Worm (Caenorhabditis elegans): ENCODE results near the gene M03F4.6.

Gene M03F4.6

ce11 chrX:4982009-4982625 is 13.0 kb upstream of the M03F4.6 start (continued):
- no peak for TF ChIP-seq Y75B8A.6 (GFP tag; IDR thresholded peaks at IDR 0.05)
- TF ChIP-seq daf-19 (GFP tag; conservative IDR thresholded peaks at IDR 0.05) = no peak
- TF ChIP-seq dve-1 (tag; optimal IDR thresholded peaks at IDR 0.05; ENCODE audit: insufficient read depth) = no peak
- TF ChIP-seq daf-12 (tag; optimal IDR thresholded peaks at IDR 0.05) = no peak
- peak; percentile 45 for TF ChIP-seq hmg-1.1 (GFP tag; IDR thresholded peaks at IDR 0.05)
- no peak for TF ChIP-seq daf-16 (GFP tag; optimal IDR thresholded peaks at IDR 0.05)
- no peak for TF ChIP-seq daf-16 (tag; optimal IDR thresholded peaks at IDR 0.05)
- TF ChIP-seq lin-39 (tag; optimal IDR thresholded peaks at IDR 0.05) = no peak
- no peak for TF ChIP-seq F44E2.7 (GFP tag; IDR thresholded peaks at IDR 0.05)
- TF ChIP-seq nhr-6 (tag; optimal IDR thresholded peaks at IDR 0.05) = no peak
- no peak for TF ChIP-seq lin-15B (tag; optimal IDR thresholded peaks at IDR 0.05)
- no peak for TF ChIP-seq nhr-48 (tag; optimal IDR thresholded peaks at IDR 0.05)
- no peak for TF ChIP-seq madf-5 (GFP tag; IDR thresholded peaks at IDR 0.05)
- no peak for TF ChIP-seq Y48G9A.11 (GFP tag; IDR thresholded peaks at IDR 0.05)
- TF ChIP-seq ceh-20 (GFP tag; IDR thresholded peaks at IDR 0.05) = no peak
- TF ChIP-seq zag-1 (tag; optimal IDR thresholded peaks at IDR 0.05) = no peak
- TF ChIP-seq F49E8.2 (tag; optimal IDR thresholded peaks at IDR 0.05; ENCODE audit: borderline replicate concordance) = no peak
- peak; percentile 20 for TF ChIP-seq ceh-28 (tag; optimal IDR thresholded peaks at IDR 0.05)
- TF ChIP-seq ztf-11 (tag; optimal IDR thresholded peaks at IDR 0.05) = no peak
- no peak for TF ChIP-seq zip-2 (tag; optimal IDR thresholded peaks at IDR 0.05)
- TF ChIP-seq F26F4.8 (GFP tag; conservative IDR thresholded peaks at IDR 0.05) = no peak
- TF ChIP-seq lir-3 (tag; optimal IDR thresholded peaks at IDR 0.05) = no peak
- no peak for TF ChIP-seq attf-4 (tag; optimal IDR thresholded peaks at IDR 0.05)
- TF ChIP-seq rbr-2 (tag; optimal IDR thresholded peaks at IDR 0.05) = peak; percentile 74
- no peak for TF ChIP-seq pqm-1 (tag; optimal IDR thresholded peaks at IDR 0.05)
- TF ChIP-seq ctbp-1 (GFP tag; IDR thresholded peaks at IDR 0.05) = peak; percentile 86
- no peak for TF ChIP-seq nhr-76 (tag; optimal IDR thresholded peaks at IDR 0.05)
- TF ChIP-seq D1046.2 (GFP tag; IDR thresholded peaks at IDR 0.05) = no peak
- peak; percentile 73 for TF ChIP-seq fkh-10 (GFP tag; optimal IDR thresholded peaks at IDR 0.05)
- TF ChIP-seq lin-1 (GFP tag; IDR thresholded peaks at IDR 0.05) = no peak
- no peak for TF ChIP-seq lin-13 (GFP tag; optimal IDR thresholded peaks at IDR 0.05)
- TF ChIP-seq ces-1 (GFP tag; optimal IDR thresholded peaks at IDR 0.05) = no peak
- TF ChIP-seq spr-3 (GFP tag; optimal IDR thresholded peaks at IDR 0.05) = no peak
- no peak for TF ChIP-seq dmd-8 (GFP tag; IDR thresholded peaks at IDR 0.05)
- no peak for TF ChIP-seq hlh-30 (tag; optimal IDR thresholded peaks at IDR 0.05; ENCODE audit: insufficient read depth)
- no peak for TF ChIP-seq ceh-82 (tag; optimal IDR thresholded peaks at IDR 0.05)
- TF ChIP-seq nhr-42 (GFP tag; IDR thresholded peaks at IDR 0.05) = no peak
- TF ChIP-seq tag-97 (GFP tag; IDR thresholded peaks at IDR 0.05) = no peak
- peak; percentile 57 for TF ChIP-seq mep-1 (tag; optimal IDR thresholded peaks at IDR 0.05)
- TF ChIP-seq hif-1 (tag; optimal IDR thresholded peaks at IDR 0.05) = peak in 1 of 2 experiments; percentile 26
- TF ChIP-seq aly-2 (tag; optimal IDR thresholded peaks at IDR 0.05) = no peak
- TF ChIP-seq saeg-2 (GFP tag; IDR thresholded peaks at IDR 0.05) = no peak
- no peak for TF ChIP-seq dmd-9 (GFP tag; IDR thresholded peaks at IDR 0.05)
- TF ChIP-seq lim-7 (GFP tag; IDR thresholded peaks at IDR 0.05) = no peak
- no peak for TF ChIP-seq F10B5.3 (tag; optimal IDR thresholded peaks at IDR 0.05)
- no peak for TF ChIP-seq nhr-25 (tag; optimal IDR thresholded peaks at IDR 0.05; ENCODE audit: borderline replicate concordance, insufficient read depth)
- TF ChIP-seq nhr-102 (tag; optimal IDR thresholded peaks at IDR 0.05) = no peak
- peak; percentile 5 for TF ChIP-seq aha-1 (tag)
- no peak for TF ChIP-seq ceh-62 (tag; optimal IDR thresholded peaks at IDR 0.05)
- TF ChIP-seq egl-27 (tag; optimal IDR thresholded peaks at IDR 0.05) = no peak
- no peak for TF ChIP-seq daf-8 (GFP tag; IDR thresholded peaks at IDR 0.05)
- no peak for TF ChIP-seq mdt-29 (GFP tag; IDR thresholded peaks at IDR 0.05)

Data from whole organism, L4 larva.